Fruit fly (Drosophila melanogaster): Measurements from ENCODE around the gene Rpt2.
A peak's percentile ranks its signal among the peaks of the same experiment; 100 is the strongest.

The Rpt2 gene

DNA sequence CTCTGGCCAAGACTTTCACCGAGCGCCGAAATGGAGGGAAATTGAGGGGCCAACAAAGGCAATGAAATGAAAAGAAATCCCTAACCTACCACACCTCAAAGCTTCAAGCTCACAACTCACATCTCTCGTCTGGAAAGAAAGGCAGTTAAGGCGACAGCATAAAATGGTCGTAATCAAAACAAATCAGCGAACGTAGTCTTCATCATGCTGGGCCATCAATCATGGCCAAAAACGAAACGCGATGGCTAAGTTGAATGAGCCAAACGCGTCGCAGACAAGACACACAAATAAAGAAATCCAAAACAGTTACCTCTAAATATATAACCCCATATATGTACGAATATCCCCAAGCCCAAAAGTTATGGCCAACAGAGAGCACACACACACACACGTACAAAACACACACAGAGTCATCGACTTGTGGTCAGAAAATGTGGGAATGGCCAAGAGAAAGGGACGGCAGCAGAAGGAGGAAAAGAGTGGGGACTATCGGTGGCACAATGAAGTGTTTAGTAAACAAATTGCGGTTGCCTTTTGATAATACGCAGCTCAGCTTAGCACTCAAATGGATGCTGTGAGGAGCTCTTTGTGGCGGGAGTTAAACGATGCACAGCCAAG, 20.2 kb downstream of the Rpt2 start:
- no peak for TF ChIP-seq CG11617 (GFP tag; optimal IDR thresholded peaks at IDR 0.05)
- no peak for TF ChIP-seq cic (GFP tag; optimal IDR thresholded peaks at IDR 0.05)

DNA sequence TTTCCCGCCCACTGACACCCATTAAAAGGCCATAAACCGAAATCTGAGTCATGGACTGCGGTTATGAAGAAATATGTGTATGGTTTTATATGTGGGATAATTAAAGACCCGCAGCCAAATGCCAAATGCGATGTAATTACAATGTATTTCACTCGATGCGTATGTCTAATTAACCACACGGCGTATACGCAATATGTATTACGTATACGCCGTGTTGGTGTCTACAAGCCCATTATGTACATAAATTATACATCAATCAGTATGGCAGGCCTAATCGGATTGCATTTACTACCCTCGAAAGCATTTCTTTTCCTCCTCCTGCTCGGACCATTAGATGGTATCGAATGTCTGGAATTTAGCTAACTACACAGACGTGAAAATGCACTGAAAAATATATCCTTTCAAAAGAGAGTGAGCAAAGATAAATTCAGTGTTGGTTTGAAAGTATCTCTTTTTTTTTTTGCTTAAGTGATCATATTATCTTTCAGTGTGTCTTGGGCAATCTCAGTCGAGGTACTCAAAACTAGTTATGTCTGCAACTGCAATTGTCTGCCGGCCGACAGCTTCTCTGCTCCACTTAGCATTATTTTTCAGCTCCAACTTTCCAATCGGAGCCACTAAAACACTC, 21.0 kb downstream of the Rpt2 start:
- no peak for TF ChIP-seq CG7101 (tag; optimal IDR thresholded peaks at IDR 0.05)

DNA sequence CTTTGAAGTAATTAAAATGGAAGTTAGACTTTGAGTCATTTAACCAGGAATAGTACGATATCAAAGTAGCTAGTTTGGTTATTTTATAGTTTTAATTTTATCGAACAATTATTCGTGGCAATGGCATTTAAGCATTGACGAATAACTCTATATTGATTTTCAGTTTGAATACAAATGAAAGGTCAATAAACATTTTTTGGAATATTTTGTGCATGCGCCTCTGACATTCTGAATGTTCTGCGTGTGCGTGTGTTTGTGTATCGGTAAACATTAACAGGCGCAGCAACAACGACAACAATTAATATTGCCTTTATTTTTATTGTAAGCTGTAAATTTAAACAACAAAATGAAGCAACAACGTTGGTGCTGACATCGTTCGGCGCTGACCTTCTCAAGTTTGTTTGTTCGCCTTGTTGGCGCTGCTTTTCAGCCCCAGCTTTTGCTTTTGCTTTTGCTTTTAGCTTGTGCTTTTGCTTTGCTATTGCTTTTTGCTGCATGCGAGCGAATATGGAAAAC, 22.0 kb downstream of the Rpt2 start:
- TF ChIP-seq CG11617 (GFP tag; optimal IDR thresholded peaks at IDR 0.05) (no peak), Crg-1 (GFP tag; optimal IDR thresholded peaks at IDR 0.05) (peak; percentile 8)

DNA sequence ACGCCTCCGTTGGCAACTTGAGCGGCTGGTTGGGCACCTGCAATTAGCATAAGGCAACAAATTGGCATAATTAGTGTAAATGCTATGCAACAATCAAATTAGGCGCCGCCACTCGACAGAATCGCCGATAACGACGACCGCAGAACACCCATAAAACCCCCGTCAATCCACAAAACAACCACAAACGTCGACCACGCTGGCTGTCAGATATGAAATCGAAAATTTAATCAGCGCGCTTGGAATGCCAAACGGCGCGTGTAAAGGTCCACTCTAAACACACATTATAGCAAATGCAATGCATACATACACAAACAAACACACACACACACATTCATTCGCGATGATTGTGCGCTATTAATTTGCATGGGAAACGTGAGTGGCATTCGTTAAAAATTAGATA, 27.9 kb downstream of the Rpt2 start:
- TF ChIP-seq CG7045 (GFP tag; optimal IDR thresholded peaks at IDR 0.05) (no peak), cic (GFP tag; optimal IDR thresholded peaks at IDR 0.05) (no peak), pad (GFP tag; optimal IDR thresholded peaks at IDR 0.05) (no peak), CG33017 (tag; optimal IDR thresholded peaks at IDR 0.05) (no peak), tj (GFP tag; optimal IDR thresholded peaks at IDR 0.05) (no peak), CG7101 (tag; optimal IDR thresholded peaks at IDR 0.05) (no peak), cnc (optimal IDR thresholded peaks at IDR 0.05) (no peak), Clk (GFP tag; optimal IDR thresholded peaks at IDR 0.05) (no peak), CG14711 (tag; optimal IDR thresholded peaks at IDR 0.05) (no peak), Mnt (GFP tag; optimal IDR thresholded peaks at IDR 0.05) (no peak), CG5204 (GFP tag; optimal IDR thresholded peaks at IDR 0.05) (no peak), toe (GFP tag; optimal IDR thresholded peaks at IDR 0.05) (no peak), CG1620 (GFP tag; optimal IDR thresholded peaks at IDR 0.05) (no peak), CG12768 (GFP tag; optimal IDR thresholded peaks at IDR 0.05) (no peak), CG11617 (GFP tag; optimal IDR thresholded peaks at IDR 0.05) (no peak), ovo (GFP tag; optimal IDR thresholded peaks at IDR 0.05) (no peak), bab1 (GFP tag; optimal IDR thresholded peaks at IDR 0.05) (no peak), Hr96 (GFP tag; optimal IDR thresholded peaks at IDR 0.05) (no peak)

DNA sequence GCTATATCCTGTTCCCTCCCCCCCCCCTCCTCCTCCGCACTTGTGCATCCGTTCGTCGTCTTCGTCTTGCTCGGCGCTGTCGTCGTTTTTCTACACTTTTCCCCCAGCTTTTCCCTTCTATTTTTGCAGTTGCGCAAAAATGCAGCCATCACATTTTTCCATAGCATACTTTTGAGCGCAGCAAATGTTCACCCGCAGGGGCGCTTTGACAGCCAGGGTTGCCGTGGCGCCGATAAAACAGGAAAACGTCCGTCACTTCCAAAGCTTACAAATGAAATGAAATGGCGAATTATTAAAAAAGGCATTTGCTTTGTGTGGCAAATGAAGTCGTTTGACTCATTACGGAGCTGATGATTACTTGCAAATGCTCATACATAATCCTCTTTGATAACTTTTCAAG, 28.8 kb downstream of the Rpt2 start:
- peak; percentile 73 for TF ChIP-seq CG14711 (tag; optimal IDR thresholded peaks at IDR 0.05)
- TF ChIP-seq Crg-1 (GFP tag; optimal IDR thresholded peaks at IDR 0.05), result no peak

DNA sequence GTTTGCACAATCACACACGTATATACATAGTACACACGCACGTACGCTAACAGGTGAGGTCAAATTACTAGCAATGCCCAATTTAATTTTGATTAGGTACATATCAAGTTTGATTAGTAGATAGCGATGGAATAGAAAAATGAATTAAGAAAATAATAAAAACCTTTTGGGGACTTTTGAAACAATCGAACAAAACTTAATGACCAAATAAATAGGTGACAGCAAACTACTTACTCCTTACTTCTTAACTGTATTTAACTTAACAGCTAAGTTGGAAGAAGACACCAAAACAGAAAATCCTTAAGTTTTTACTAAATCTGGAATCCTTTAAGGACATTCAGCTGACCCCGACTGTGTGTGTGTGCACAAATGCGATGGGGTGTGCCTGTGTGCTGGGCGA, 29.3 kb downstream of the Rpt2 start:
- peak; percentile 19 for TF ChIP-seq CG12768 (GFP tag; optimal IDR thresholded peaks at IDR 0.05)
- TF ChIP-seq bab1 (GFP tag; optimal IDR thresholded peaks at IDR 0.05), result no peak
- peak; percentile 26 for TF ChIP-seq CG33017 (tag; optimal IDR thresholded peaks at IDR 0.05)
- peak; percentile 27 for TF ChIP-seq CG7045 (GFP tag; optimal IDR thresholded peaks at IDR 0.05)
- TF ChIP-seq CG5204 (GFP tag; optimal IDR thresholded peaks at IDR 0.05), result peak; percentile 17
- TF ChIP-seq CG7101 (tag; optimal IDR thresholded peaks at IDR 0.05), result no peak

DNA sequence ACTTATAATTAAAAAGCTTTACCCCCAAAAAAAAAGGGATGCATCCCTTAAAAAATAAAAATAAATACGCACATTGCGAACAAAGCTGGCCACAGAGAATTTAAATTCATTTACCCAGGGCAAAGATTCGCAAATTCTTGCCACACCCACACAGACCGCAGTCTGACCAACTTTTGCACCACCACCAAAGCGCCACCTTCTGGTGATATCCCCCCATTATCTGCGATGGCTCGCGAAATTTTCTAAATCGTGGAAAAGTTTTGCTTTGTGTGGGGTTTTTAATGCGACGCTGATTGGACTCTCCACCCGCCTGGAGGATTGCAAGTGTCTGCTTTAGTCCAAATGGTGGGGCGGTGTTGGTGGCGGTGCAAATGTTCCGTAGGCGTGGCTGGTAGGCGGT, 31.3 kb downstream of the Rpt2 start:
- TF ChIP-seq CG14711 (tag; optimal IDR thresholded peaks at IDR 0.05) (no peak), CG5204 (GFP tag; optimal IDR thresholded peaks at IDR 0.05) (no peak), Hr96 (GFP tag; optimal IDR thresholded peaks at IDR 0.05) (no peak), CG7045 (GFP tag; optimal IDR thresholded peaks at IDR 0.05) (no peak), cic (GFP tag; optimal IDR thresholded peaks at IDR 0.05) (no peak), CG12768 (GFP tag; optimal IDR thresholded peaks at IDR 0.05) (no peak)

DNA sequence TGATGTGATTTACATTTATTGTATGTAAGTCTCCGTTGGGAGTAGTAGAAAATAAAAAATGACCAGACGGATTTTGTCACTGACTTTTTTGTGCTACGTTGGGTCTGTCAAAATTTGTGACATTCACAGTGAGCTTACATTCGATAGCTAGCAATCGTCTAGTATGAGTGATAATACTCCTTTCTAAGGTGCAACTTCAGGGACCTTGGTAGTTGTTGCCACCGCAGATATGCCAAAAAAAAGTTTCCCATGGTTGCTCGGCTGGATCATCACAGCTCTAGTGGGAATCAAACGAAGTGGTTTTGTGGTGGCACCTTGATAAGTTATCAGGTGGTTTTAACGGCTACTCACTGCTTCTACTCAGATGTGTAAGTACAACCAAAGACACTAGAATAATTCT, 37.9 kb downstream of the Rpt2 start, which contains the start of gene tbrd-1:
Gene tbrd-1, minus strand, starts transcription at position 101 of the 400 bp plus-strand sequence.
- TF ChIP-seq pad (GFP tag; optimal IDR thresholded peaks at IDR 0.05), result no peak
- no peak for TF ChIP-seq Clk (GFP tag; optimal IDR thresholded peaks at IDR 0.05)
- TF ChIP-seq kay (GFP tag; ENCODE audit: borderline replicate concordance), result no peak
- no peak for TF ChIP-seq CG5204 (GFP tag; optimal IDR thresholded peaks at IDR 0.05)
- no peak for TF ChIP-seq cic (GFP tag; optimal IDR thresholded peaks at IDR 0.05)
- no peak for TF ChIP-seq Crg-1 (GFP tag; optimal IDR thresholded peaks at IDR 0.05)
- no peak for TF ChIP-seq CG11617 (GFP tag; optimal IDR thresholded peaks at IDR 0.05)
- TF ChIP-seq Mnt (GFP tag; optimal IDR thresholded peaks at IDR 0.05), result no peak
- TF ChIP-seq CG7045 (GFP tag; optimal IDR thresholded peaks at IDR 0.05), result no peak
- no peak for TF ChIP-seq CG1620 (GFP tag; optimal IDR thresholded peaks at IDR 0.05)
- no peak for TF ChIP-seq toe (GFP tag; optimal IDR thresholded peaks at IDR 0.05)
- no peak for TF ChIP-seq ovo (GFP tag; optimal IDR thresholded peaks at IDR 0.05)
- no peak for TF ChIP-seq CG12768 (GFP tag; optimal IDR thresholded peaks at IDR 0.05)
- no peak for TF ChIP-seq CG33017 (tag; optimal IDR thresholded peaks at IDR 0.05)
- TF ChIP-seq CG14711 (tag; optimal IDR thresholded peaks at IDR 0.05), result no peak
- TF ChIP-seq CG7101 (tag; optimal IDR thresholded peaks at IDR 0.05), result no peak
- TF ChIP-seq tj (GFP tag; optimal IDR thresholded peaks at IDR 0.05), result no peak
- no peak for TF ChIP-seq cnc (optimal IDR thresholded peaks at IDR 0.05)

Measured in whole organism, adult.